Worm (Caenorhabditis elegans) whole organism, midembryonic: ENCODE data around the gene D2024.1.
A peak's percentile ranks its signal among the peaks of the same experiment; 100 is the strongest.

Experiments
- T22C8.4 ChIP-seq: fragments of 200-800 bp; sonication (Bioruptor generic); IDR thresholded peaks from 2 replicates; pipeline ENCODE4 v1.3.6; 2022; ENCODE audit warnings: missing genetic modification characterization, missing compliant biosample characterization
- cog-1 ChIP-seq: sonication (generic microtip); optimal IDR thresholded peaks from 2 replicates; lab custom pipeline; 2016; ENCODE audit warnings: missing genetic modification characterization, missing compliant biosample characterization
- flt-1 ChIP-seq: fragments of 200-800 bp; sonication (Bioruptor generic); IDR thresholded peaks from 2 replicates; pipeline ENCODE4 v1.3.6; 2022; ENCODE audit warnings: missing genetic modification characterization, missing compliant biosample characterization
- klf-2 ChIP-seq: fragments of 200-800 bp; sonication (Bioruptor generic); conservative IDR thresholded peaks from 2 replicates; pipeline ENCODE4 v1.3.6; 2022; ENCODE audit warnings: missing genetic modification reagents, missing genetic modification characterization, missing compliant biosample characterization
- med-1 ChIP-seq: sonication (generic microtip); optimal IDR thresholded peaks from 2 replicates; lab custom pipeline; 2017; ENCODE audit warnings: missing genetic modification characterization, mild to moderate bottlenecking, missing compliant biosample characterization, antibody characterized with exemption, missing genetic modification reagents; ENCODE audit not compliant: insufficient read depth
- ref-1 ChIP-seq: fragments of 200-800 bp; sonication (Bioruptor generic); conservative IDR thresholded peaks from 2 replicates; pipeline ENCODE4 v1.3.6; 2022; ENCODE audit warnings: missing genetic modification reagents, missing genetic modification characterization, missing compliant biosample characterization
- tab-1 ChIP-seq: fragments of 200-800 bp; sonication (Bioruptor generic); IDR thresholded peaks from 2 replicates; pipeline ENCODE4 v1.3.6; 2022; ENCODE audit warnings: missing genetic modification characterization, missing compliant biosample characterization
- ztf-23 ChIP-seq: fragments of 200-800 bp; sonication (Bioruptor generic); IDR thresholded peaks from 2 replicates; pipeline ENCODE4 v1.3.6; 2022; ENCODE audit warnings: missing genetic modification reagents, missing genetic modification characterization, missing compliant biosample characterization
- ztf-29 ChIP-seq: fragments of 200-800 bp; sonication (Bioruptor generic); IDR thresholded peaks from 2 replicates; pipeline ENCODE4 v1.3.6; 2022; ENCODE audit warnings: missing genetic modification reagents, missing genetic modification characterization, missing compliant biosample characterization

The D2024.1 gene

ce11 chrIV:7227072-7227471 is 20.3 kb upstream of the D2024.1 start, which contains the start of gene R13A1.10:
TSS of gene R13A1.10 (minus strand) at chrIV:7227172.
- TF ChIP-seq flt-1 (no peak), tab-1 (GFP tag; lab: Robert Waterston, UW) (no peak), ztf-29 (GFP tag; lab: Robert Waterston, UW) (no peak), ref-1 (GFP tag; lab: Robert Waterston, UW) (no peak), med-1 (GFP tag; lab: Kevin White, UChicago) (no peak), klf-2 (GFP tag; lab: Robert Waterston, UW) (no peak), cog-1 (no peak), T22C8.4 (no peak), ztf-23 (no peak)

ce11 chrIV:7228208-7228607 is 19.1 kb upstream of the D2024.1 start, which contains the start of gene D2024.5:
TSS of gene D2024.5 (minus strand) at chrIV:7228308.
- no peak for TF ChIP-seq klf-2 (GFP tag; lab: Robert Waterston, UW)
- no peak for TF ChIP-seq flt-1
- no peak for TF ChIP-seq T22C8.4
- TF ChIP-seq ref-1 (GFP tag; lab: Robert Waterston, UW), result no peak
- no peak for TF ChIP-seq tab-1 (GFP tag; lab: Robert Waterston, UW)
- no peak for TF ChIP-seq cog-1
- no peak for TF ChIP-seq ztf-23
- TF ChIP-seq ztf-29 (GFP tag; lab: Robert Waterston, UW), result no peak
- TF ChIP-seq med-1 (GFP tag; lab: Kevin White, UChicago), result no peak

ce11 chrIV:7230198-7230597 is 17.1 kb upstream of the D2024.1 start, which contains the start of gene cap-1:
TSS of gene cap-1 (minus strand) at chrIV:7230223.
- TF ChIP-seq T22C8.4, result peak; percentile 78
- TF ChIP-seq ztf-23, result no peak
- no peak for TF ChIP-seq ref-1 (GFP tag; lab: Robert Waterston, UW)
- TF ChIP-seq med-1 (GFP tag; lab: Kevin White, UChicago), result no peak
- no peak for TF ChIP-seq ztf-29 (GFP tag; lab: Robert Waterston, UW)
- TF ChIP-seq klf-2 (GFP tag; lab: Robert Waterston, UW), result no peak
- peak; percentile 33 for TF ChIP-seq cog-1
- TF ChIP-seq flt-1, result peak; percentile 60
- no peak for TF ChIP-seq tab-1 (GFP tag; lab: Robert Waterston, UW)

- no peak for TF ChIP-seq med-1 (GFP tag; lab: Kevin White, UChicago)
- no peak for TF ChIP-seq ztf-29 (GFP tag; lab: Robert Waterston, UW)
- no peak for TF ChIP-seq ztf-23
- no peak for TF ChIP-seq T22C8.4
- no peak for TF ChIP-seq flt-1
- no peak for TF ChIP-seq cog-1
- no peak for TF ChIP-seq tab-1 (GFP tag; lab: Robert Waterston, UW)
- TF ChIP-seq ref-1 (GFP tag; lab: Robert Waterston, UW), result no peak
- no peak for TF ChIP-seq klf-2 (GFP tag; lab: Robert Waterston, UW)
These were observed 16.4 kb upstream of the D2024.1 start, which contains the start of gene D2024.4 for ce11 chrIV:7230935-7231334. TSS of gene D2024.4 (plus strand) at chrIV:7231235.

- TF ChIP-seq ref-1 (GFP tag; lab: Robert Waterston, UW) (no peak), ztf-29 (GFP tag; lab: Robert Waterston, UW) (no peak), med-1 (GFP tag; lab: Kevin White, UChicago) (no peak), cog-1 (no peak), T22C8.4 (no peak), tab-1 (GFP tag; lab: Robert Waterston, UW) (no peak), flt-1 (no peak), klf-2 (GFP tag; lab: Robert Waterston, UW) (no peak), ztf-23 (no peak)
These were observed 13.8 kb upstream of the D2024.1 start for ce11 chrIV:7233566-7234014.

ce11 chrIV:7234623-7235022 is 12.7 kb upstream of the D2024.1 start:
- TF ChIP-seq T22C8.4, result no peak
- no peak for TF ChIP-seq ztf-23
- TF ChIP-seq med-1 (GFP tag; lab: Kevin White, UChicago), result no peak
- TF ChIP-seq ztf-29 (GFP tag; lab: Robert Waterston, UW), result no peak
- TF ChIP-seq klf-2 (GFP tag; lab: Robert Waterston, UW), result no peak
- no peak for TF ChIP-seq tab-1 (GFP tag; lab: Robert Waterston, UW)
- TF ChIP-seq flt-1, result no peak
- no peak for TF ChIP-seq cog-1
- no peak for TF ChIP-seq ref-1 (GFP tag; lab: Robert Waterston, UW)

ce11 chrIV:7235382-7235917 is 11.9 kb upstream of the D2024.1 start:
- TF ChIP-seq tab-1 (GFP tag; lab: Robert Waterston, UW) (0 out of 2 replicates have a peak, but pooled peaks have one; percentile 52), klf-2 (GFP tag; lab: Robert Waterston, UW) (no peak), cog-1 (peak; percentile 58), flt-1 (peak; percentile 68), ref-1 (GFP tag; lab: Robert Waterston, UW) (no peak), ztf-23 (peak; percentile 55; the same call in 1 of the 2 replicates), T22C8.4 (no peak), ztf-29 (GFP tag; lab: Robert Waterston, UW) (no peak), med-1 (GFP tag; lab: Kevin White, UChicago) (no peak)

- TF ChIP-seq ztf-23, result no peak
- no peak for TF ChIP-seq T22C8.4
These were observed 11.0 kb upstream of the D2024.1 start for ce11 chrIV:7236248-7236772.

ce11 chrIV:7237668-7238214 is 9.6 kb upstream of the D2024.1 start, which contains the start of gene elo-3:
TSS of gene elo-3 (plus strand) at chrIV:7237718.
- TF ChIP-seq cog-1 (no peak), flt-1 (no peak), med-1 (GFP tag; lab: Kevin White, UChicago) (no peak), ztf-29 (GFP tag; lab: Robert Waterston, UW) (no peak), klf-2 (GFP tag; lab: Robert Waterston, UW) (no peak)
